Fruit fly (Drosophila melanogaster) whole organism, adult: Measurements from ENCODE around the gene CG43094.
A peak's percentile ranks its signal among the peaks of the same experiment; 100 is the strongest.

ENCODE experiments used
- CG11617 ChIP-seq: fragments of 200-800 bp; sonication (Bioruptor generic); optimal IDR thresholded peaks from 2 replicates; lab custom pipeline; 2017; ENCODE audit warnings: mild to moderate bottlenecking, missing biosample characterization, missing genetic modification reagents, missing genetic modification characterization
- CG12768 ChIP-seq: fragments of 200-800 bp; sonication (Bioruptor generic); optimal IDR thresholded peaks from 2 replicates; lab custom pipeline; 2017; ENCODE audit warnings: missing biosample characterization, missing genetic modification characterization, mild to moderate bottlenecking, moderate library complexity, missing genetic modification reagents
- CG14711 ChIP-seq: fragments of 200-800 bp; sonication (Bioruptor generic); optimal IDR thresholded peaks from 2 replicates; lab custom pipeline; 2018; ENCODE audit warnings: missing biosample characterization, mild to moderate bottlenecking, missing genetic modification characterization, moderate library complexity
- CG1620 ChIP-seq: fragments of 200-800 bp; sonication (Bioruptor generic); optimal IDR thresholded peaks from 2 replicates; lab custom pipeline; 2016; ENCODE audit warnings: missing biosample characterization, missing genetic modification characterization
- CG33017 ChIP-seq: fragments of 200-800 bp; sonication (Bioruptor generic); optimal IDR thresholded peaks from 2 replicates; lab custom pipeline; 2018; ENCODE audit warnings: missing biosample characterization, mild to moderate bottlenecking, missing genetic modification characterization, moderate library complexity
- CG5204 ChIP-seq: fragments of 200-800 bp; sonication (Bioruptor generic); optimal IDR thresholded peaks from 2 replicates; lab custom pipeline; 2016; ENCODE audit warnings: missing biosample characterization, missing genetic modification characterization
- CG7045 ChIP-seq: fragments of 200-800 bp; sonication (Bioruptor generic); optimal IDR thresholded peaks from 2 replicates; lab custom pipeline; 2017; ENCODE audit warnings: missing biosample characterization, mild to moderate bottlenecking, missing genetic modification characterization
- CG7101 ChIP-seq: fragments of 200-800 bp; sonication (Bioruptor generic); optimal IDR thresholded peaks from 2 replicates; lab custom pipeline; 2018; ENCODE audit warnings: missing biosample characterization, mild to moderate bottlenecking, missing genetic modification characterization, moderate library complexity
- Crg-1 ChIP-seq: fragments of 200-800 bp; sonication (Bioruptor generic); optimal IDR thresholded peaks from 2 replicates; lab custom pipeline; 2016; ENCODE audit warnings: missing biosample characterization, missing genetic modification characterization
- Hr96 ChIP-seq: fragments of 200-800 bp; sonication (Bioruptor generic); optimal IDR thresholded peaks from 2 replicates; lab custom pipeline; 2016; ENCODE audit warnings: missing biosample characterization, missing genetic modification characterization
- Mnt ChIP-seq: fragments of 200-800 bp; sonication (Bioruptor generic); optimal IDR thresholded peaks from 2 replicates; lab custom pipeline; 2016; ENCODE audit warnings: missing biosample characterization, mild to moderate bottlenecking, missing genetic modification characterization
- bab1 ChIP-seq: fragments of 200-800 bp; sonication (Bioruptor generic); optimal IDR thresholded peaks from 3 replicates; lab custom pipeline; 2019; ENCODE audit warnings: missing biosample characterization, mild to moderate bottlenecking, missing genetic modification characterization, moderate library complexity
- cic ChIP-seq: fragments of 200-800 bp; sonication (Bioruptor generic); optimal IDR thresholded peaks from 2 replicates; lab custom pipeline; 2017; ENCODE audit warnings: missing biosample characterization, mild to moderate bottlenecking, missing genetic modification characterization, moderate library complexity
- cnc ChIP-seq, 2 experiments: fragments of >200 bp; optimal IDR thresholded peaks; 2 replicates each; lab custom pipeline; 2017
- kay ChIP-seq: fragments of 200-800 bp; sonication (Bioruptor generic); peaks from one replicate; lab custom pipeline; 2016; ENCODE audit warnings: missing biosample characterization, missing genetic modification characterization, borderline replicate concordance
- ovo ChIP-seq: fragments of 200-800 bp; sonication (Bioruptor generic); optimal IDR thresholded peaks from 2 replicates; lab custom pipeline; 2016; ENCODE audit warnings: missing biosample characterization, missing genetic modification characterization
- pad ChIP-seq: fragments of 200-800 bp; sonication (Bioruptor generic); optimal IDR thresholded peaks from 3 replicates; lab custom pipeline; 2017; ENCODE audit warnings: missing biosample characterization, missing genetic modification characterization, mild to moderate bottlenecking, moderate library complexity, missing genetic modification reagents
- tj ChIP-seq: fragments of 200-800 bp; sonication (Bioruptor generic); optimal IDR thresholded peaks from 3 replicates; lab custom pipeline; 2017; ENCODE audit warnings: missing biosample characterization, mild to moderate bottlenecking, missing genetic modification characterization, moderate library complexity
- toe ChIP-seq: fragments of 200-800 bp; sonication (Bioruptor generic); optimal IDR thresholded peaks from 2 replicates; lab custom pipeline; 2016; ENCODE audit warnings: missing biosample characterization, missing genetic modification characterization

Gene CG43094

dm6 chr3R:22747423-22748090 is 23.2 kb downstream of the CG43094 start, which contains the start of gene CG17141:
TSS of gene CG17141 (minus strand) at chr3R:22747599.
- peak; percentile 84 for TF ChIP-seq bab1 (GFP tag; lab: Kevin White, UChicago)
- no peak for TF ChIP-seq CG5204
- no peak for TF ChIP-seq pad (GFP tag; lab: Kevin White, UChicago)
- TF ChIP-seq cnc (optimal IDR thresholded peaks at IDR 0.05; lab: Kevin White, UChicago): no peak

dm6 chr3R:22745432-22745831 is 25.4 kb downstream of the CG43094 start, which contains the start of the genes vret and HP1c:
TSS of gene vret (minus strand) at chr3R:22745581.
TSS of gene HP1c (plus strand) at chr3R:22745620.
- TF ChIP-seq Hr96 (GFP tag; lab: Kevin White, UChicago): no peak
- no peak for TF ChIP-seq CG12768 (GFP tag; lab: Kevin White, UChicago)
- TF ChIP-seq CG11617 (GFP tag; lab: Kevin White, UChicago): no peak
- TF ChIP-seq kay (GFP tag; lab: Kevin White, UChicago): no peak
- peak; percentile 17 for TF ChIP-seq bab1 (GFP tag; lab: Kevin White, UChicago)
- no peak for TF ChIP-seq CG5204
- no peak for TF ChIP-seq ovo (GFP tag; lab: Kevin White, UChicago)

- TF ChIP-seq bab1 (GFP tag; lab: Kevin White, UChicago) (no peak), pad (GFP tag; lab: Kevin White, UChicago) (no peak)
These were observed 29.9 kb downstream of the CG43094 start, which contains the start of the genes Dcr-1 and CG6985 for dm6 chr3R:22740930-22741329. TSS of gene Dcr-1 (minus strand) at chr3R:22741091. TSS of gene CG6985 (plus strand) at chr3R:22741150.

dm6 chr3R:22733751-22734150 is 37.0 kb downstream of the CG43094 start, which contains the start of gene Takl2:
TSS of gene Takl2 (minus strand) at chr3R:22733851.
- TF ChIP-seq CG7101 (tag; lab: Kevin White, UChicago) (no peak), pad (GFP tag; lab: Kevin White, UChicago) (no peak)

- TF ChIP-seq CG14711 (tag; lab: Kevin White, UChicago): no peak
These were observed 37.8 kb downstream of the CG43094 start for dm6 chr3R:22732995-22733394.

dm6 chr3R:22727857-22728256 is 42.9 kb downstream of the CG43094 start:
- TF ChIP-seq CG5204: no peak
- TF ChIP-seq kay (GFP tag; lab: Kevin White, UChicago): no peak
- no peak for TF ChIP-seq Mnt
- no peak for TF ChIP-seq Crg-1 (GFP tag; lab: Kevin White, UChicago)
- TF ChIP-seq CG7101 (tag; lab: Kevin White, UChicago): no peak
- TF ChIP-seq CG7045 (GFP tag; lab: Kevin White, UChicago): no peak
- TF ChIP-seq bab1 (GFP tag; lab: Kevin White, UChicago): no peak
- no peak for TF ChIP-seq CG1620 (GFP tag; lab: Kevin White, UChicago)
- TF ChIP-seq CG33017: no peak
- TF ChIP-seq tj: no peak
- no peak for TF ChIP-seq ovo (GFP tag; lab: Kevin White, UChicago)
- no peak for TF ChIP-seq CG12768 (GFP tag; lab: Kevin White, UChicago)
- no peak for TF ChIP-seq cnc (optimal IDR thresholded peaks at IDR 0.05; lab: Kevin White, UChicago)
- TF ChIP-seq CG11617 (GFP tag; lab: Kevin White, UChicago): no peak
- TF ChIP-seq toe (GFP tag; lab: Kevin White, UChicago): no peak
- no peak for TF ChIP-seq Hr96 (GFP tag; lab: Kevin White, UChicago)

- TF ChIP-seq cic (peak; percentile 8), tj (peak; percentile 4), pad (GFP tag; lab: Kevin White, UChicago) (peak; percentile 88), ovo (GFP tag; lab: Kevin White, UChicago) (peak; percentile 86), CG11617 (GFP tag; lab: Kevin White, UChicago) (no peak), Mnt (no peak)
These were observed 43.3 kb downstream of the CG43094 start for dm6 chr3R:22727456-22727833.

- TF ChIP-seq CG11617 (GFP tag; lab: Kevin White, UChicago): no peak
- no peak for TF ChIP-seq CG33017
- TF ChIP-seq bab1 (GFP tag; lab: Kevin White, UChicago): peak; percentile 23
- TF ChIP-seq CG1620 (GFP tag; lab: Kevin White, UChicago): no peak
- peak; percentile 34 for TF ChIP-seq tj
- TF ChIP-seq cic: peak; percentile 78
- no peak for TF ChIP-seq CG7101 (tag; lab: Kevin White, UChicago)
These were observed 43.9 kb downstream of the CG43094 start, which contains the start of gene CG45049 for dm6 chr3R:22726771-22727455. TSS of gene CG45049 (plus strand) at chr3R:22726967.
